Fruit fly (Drosophila melanogaster) whole organism, prepupa: ENCODE data around the gene TwdlF.

ENCODE experiments used
- Blimp-1 ChIP-seq: fragments of 200-800 bp; sonication (Bioruptor generic); optimal IDR thresholded peaks from 3 replicates; lab custom pipeline; 2017; ENCODE audit warnings: missing biosample characterization, missing genetic modification characterization, mild to moderate bottlenecking, moderate library complexity, missing genetic modification reagents
- CG10631 ChIP-seq: fragments of 200-800 bp; sonication (Bioruptor generic); optimal IDR thresholded peaks from 2 replicates; lab custom pipeline; 2016; ENCODE audit warnings: missing biosample characterization, missing genetic modification characterization
- CG10669 ChIP-seq: fragments of 200-800 bp; sonication (Bioruptor generic); optimal IDR thresholded peaks from 3 replicates; lab custom pipeline; 2018; ENCODE audit warnings: missing biosample characterization, mild to moderate bottlenecking, missing genetic modification characterization, moderate library complexity
- CG11762 ChIP-seq: fragments of 200-800 bp; sonication (Bioruptor generic); optimal IDR thresholded peaks from 3 replicates; lab custom pipeline; 2016; ENCODE audit warnings: missing biosample characterization, missing genetic modification characterization; ENCODE audit not compliant: insufficient read depth
- CG15336 ChIP-seq: fragments of 200-800 bp; sonication (Bioruptor generic); IDR thresholded peaks from 2 replicates; pipeline ENCODE4 v1.3.6; 2022; ENCODE audit warnings: missing biosample characterization, missing genetic modification characterization
- CG1621 ChIP-seq: fragments of 200-800 bp; sonication (Bioruptor generic); optimal IDR thresholded peaks from 3 replicates; lab custom pipeline; 2018; ENCODE audit warnings: missing biosample characterization, mild to moderate bottlenecking, missing genetic modification characterization
- CG3032 ChIP-seq: fragments of 200-800 bp; optimal IDR thresholded peaks from 2 replicates; lab custom pipeline; 2019; ENCODE audit warnings: missing biosample characterization, mild to moderate bottlenecking, missing genetic modification characterization, moderate library complexity
- CG32006 ChIP-seq: fragments of 200-800 bp; sonication (Bioruptor generic); optimal IDR thresholded peaks from 3 replicates; lab custom pipeline; 2017; ENCODE audit warnings: missing biosample characterization, mild to moderate bottlenecking, missing genetic modification characterization
- CG3919 ChIP-seq: fragments of 200-800 bp; sonication (Bioruptor generic); optimal IDR thresholded peaks from 3 replicates; lab custom pipeline; 2016; ENCODE audit warnings: missing biosample characterization, missing genetic modification characterization
- CG6792 ChIP-seq: fragments of 200-800 bp; sonication (Bioruptor generic); optimal IDR thresholded peaks from 3 replicates; lab custom pipeline; 2016; ENCODE audit warnings: missing biosample characterization, missing genetic modification characterization
- CG6808 ChIP-seq: fragments of 200-800 bp; sonication (Bioruptor generic); optimal IDR thresholded peaks from 3 replicates; lab custom pipeline; 2017; ENCODE audit warnings: missing biosample characterization, missing genetic modification characterization, mild to moderate bottlenecking, moderate library complexity, missing genetic modification reagents
- CG8319 ChIP-seq: fragments of 200-800 bp; sonication (Bioruptor generic); optimal IDR thresholded peaks from 3 replicates; lab custom pipeline; 2016; ENCODE audit warnings: missing biosample characterization, missing genetic modification characterization
- CG8632 ChIP-seq: fragments of 200-800 bp; sonication (Bioruptor generic); optimal IDR thresholded peaks from 3 replicates; lab custom pipeline; 2016; ENCODE audit warnings: missing biosample characterization, missing genetic modification characterization
- CG9139 ChIP-seq: fragments of 200-800 bp; sonication (Bioruptor generic); optimal IDR thresholded peaks from 3 replicates; lab custom pipeline; 2017; ENCODE audit warnings: missing biosample characterization, mild to moderate bottlenecking, missing genetic modification characterization
- Eip75B ChIP-seq: fragments of 200-800 bp; sonication (Bioruptor generic); optimal IDR thresholded peaks from 3 replicates; lab custom pipeline; 2016; ENCODE audit warnings: missing biosample characterization, missing genetic modification characterization
- Eip78C ChIP-seq: fragments of 200-800 bp; sonication (Bioruptor generic); peaks from one replicate; lab custom pipeline; 2016; ENCODE audit warnings: missing biosample characterization, missing genetic modification characterization
- Eip93F ChIP-seq: fragments of 200-800 bp; sonication (Bioruptor generic); optimal IDR thresholded peaks from 2 replicates; lab custom pipeline; 2016; ENCODE audit warnings: missing biosample characterization, mild to moderate bottlenecking, missing genetic modification characterization
- Ets21C ChIP-seq: fragments of 200-800 bp; sonication (Bioruptor generic); optimal IDR thresholded peaks from 3 replicates; lab custom pipeline; 2016; ENCODE audit warnings: missing biosample characterization, missing genetic modification characterization
- Ets96B ChIP-seq: fragments of 200-800 bp; optimal IDR thresholded peaks from 2 replicates; lab custom pipeline; 2019; ENCODE audit warnings: missing biosample characterization, mild to moderate bottlenecking, missing genetic modification characterization, moderate library complexity
- Gug ChIP-seq: fragments of 200-800 bp; sonication (Bioruptor generic); IDR thresholded peaks from 2 replicates; pipeline ENCODE4 v1.3.6; 2022; ENCODE audit warnings: missing biosample characterization, missing genetic modification characterization
- Hr38 ChIP-seq: sonication (Bioruptor generic); optimal IDR thresholded peaks from 2 replicates; lab custom pipeline; 2016; ENCODE audit warnings: missing biosample characterization, missing genetic modification characterization
- Hr39 ChIP-seq: fragments of 200-800 bp; sonication (Bioruptor generic); optimal IDR thresholded peaks from 2 replicates; lab custom pipeline; 2016; ENCODE audit warnings: missing biosample characterization, missing genetic modification characterization
- Hr4 ChIP-seq: fragments of 200-800 bp; sonication (Bioruptor generic); optimal IDR thresholded peaks from 3 replicates; lab custom pipeline; 2016; ENCODE audit warnings: missing biosample characterization, missing genetic modification characterization
- Lpt ChIP-seq: fragments of 200-800 bp; sonication (Bioruptor generic); optimal IDR thresholded peaks from 3 replicates; lab custom pipeline; 2016; ENCODE audit warnings: missing biosample characterization, missing genetic modification characterization
- Met ChIP-seq: fragments of 200-800 bp; sonication (Bioruptor generic); optimal IDR thresholded peaks from 3 replicates; lab custom pipeline; 2016; ENCODE audit warnings: missing biosample characterization, missing genetic modification characterization
- Sox102F ChIP-seq: fragments of 200-800 bp; sonication (Bioruptor generic); optimal IDR thresholded peaks from 2 replicates; lab custom pipeline; 2016; ENCODE audit warnings: missing biosample characterization, mild to moderate bottlenecking, missing genetic modification characterization
- Sox14 ChIP-seq: fragments of 200-800 bp; sonication (Bioruptor generic); optimal IDR thresholded peaks from 3 replicates; lab custom pipeline; 2016; ENCODE audit warnings: missing biosample characterization, missing genetic modification characterization
- achi ChIP-seq: fragments of 200-800 bp; sonication (Bioruptor generic); optimal IDR thresholded peaks from 3 replicates; lab custom pipeline; 2016; ENCODE audit warnings: missing biosample characterization, missing genetic modification characterization
- acj6 ChIP-seq: fragments of 200-800 bp; sonication (Bioruptor generic); optimal IDR thresholded peaks from 3 replicates; lab custom pipeline; 2016; ENCODE audit warnings: missing biosample characterization, missing genetic modification characterization
- cyc ChIP-seq: fragments of 200-800 bp; sonication (Bioruptor generic); optimal IDR thresholded peaks from 3 replicates; lab custom pipeline; 2016; ENCODE audit warnings: missing biosample characterization, missing genetic modification characterization
- dac ChIP-seq: fragments of 200-800 bp; sonication (Bioruptor generic); optimal IDR thresholded peaks from 2 replicates; lab custom pipeline; 2017; ENCODE audit warnings: missing biosample characterization, mild to moderate bottlenecking, missing genetic modification characterization
- dsx ChIP-seq: fragments of 200-800 bp; optimal IDR thresholded peaks from 3 replicates; lab custom pipeline; 2019; ENCODE audit warnings: missing biosample characterization, mild to moderate bottlenecking, missing genetic modification characterization, moderate library complexity; ENCODE audit not compliant: poor library complexity, severe bottlenecking
- esn ChIP-seq: fragments of 200-800 bp; sonication (Bioruptor generic); optimal IDR thresholded peaks from 2 replicates; lab custom pipeline; 2016; ENCODE audit warnings: missing biosample characterization, mild to moderate bottlenecking, missing genetic modification characterization, moderate library complexity
- fkh ChIP-seq: fragments of 200-800 bp; sonication (Bioruptor generic); optimal IDR thresholded peaks from 3 replicates; lab custom pipeline; 2017; ENCODE audit warnings: missing biosample characterization, mild to moderate bottlenecking, missing genetic modification characterization, moderate library complexity
- lz ChIP-seq: fragments of 200-800 bp; sonication (Bioruptor generic); optimal IDR thresholded peaks from 3 replicates; lab custom pipeline; 2016; ENCODE audit warnings: missing biosample characterization, missing genetic modification characterization
- net ChIP-seq: fragments of 200-800 bp; sonication (Bioruptor generic); optimal IDR thresholded peaks from 3 replicates; lab custom pipeline; 2016; ENCODE audit warnings: missing biosample characterization, missing genetic modification characterization
- pdm3 ChIP-seq: fragments of 200-800 bp; sonication (Bioruptor generic); optimal IDR thresholded peaks from 3 replicates; lab custom pipeline; 2016; ENCODE audit warnings: missing biosample characterization, missing genetic modification characterization
- spab ChIP-seq: fragments of 200-800 bp; sonication (Bioruptor generic); optimal IDR thresholded peaks from 2 replicates; lab custom pipeline; 2017; ENCODE audit warnings: missing biosample characterization, mild to moderate bottlenecking, missing genetic modification characterization, missing genetic modification reagents
- ss ChIP-seq, 2 experiments: fragments of 200-800 bp; sonication (Bioruptor generic); optimal IDR thresholded peaks; 2 replicates in 1 of 2; 3 replicates in 1 of 2; lab custom pipeline; 2017 to 2018; ENCODE audit warnings: mild to moderate bottlenecking in 2 of 2, missing biosample characterization in 2 of 2, missing genetic modification characterization in 2 of 2, moderate library complexity in 1 of 2
- svp ChIP-seq: fragments of 200-800 bp; sonication (Bioruptor generic); peaks from one replicate; lab custom pipeline; 2016; ENCODE audit warnings: missing biosample characterization, missing genetic modification characterization
- topi ChIP-seq: fragments of 200-800 bp; sonication (Bioruptor generic); optimal IDR thresholded peaks from 3 replicates; lab custom pipeline; 2016; ENCODE audit warnings: missing biosample characterization, missing genetic modification characterization
- vri ChIP-seq: fragments of 200-800 bp; sonication (Bioruptor generic); optimal IDR thresholded peaks from 3 replicates; lab custom pipeline; 2016; ENCODE audit warnings: missing biosample characterization, mild to moderate bottlenecking, missing genetic modification characterization

TwdlF gene

dm6 chr3R:4236534-4236933, 10.3 kb upstream of the TwdlF start (continued):
- no peak for TF ChIP-seq CG8632
- TF ChIP-seq CG3032 = no peak
- peak in 1 of 2 experiments; percentile 33 for TF ChIP-seq ss (GFP tag; optimal IDR thresholded peaks at IDR 0.05; lab: Kevin White, UChicago)
- TF ChIP-seq fkh (GFP tag; lab: Kevin White, UChicago) = no peak

dm6 chr3R:4241776-4242175, 5.0 kb upstream of the TwdlF start:
- TF ChIP-seq Eip78C (GFP tag; lab: Kevin White, UChicago) = peak; percentile 24
- no peak for TF ChIP-seq CG6792 (GFP tag; lab: Kevin White, UChicago)
- peak; percentile 95 for TF ChIP-seq svp (GFP tag; lab: Kevin White, UChicago)
- TF ChIP-seq, all 60 proteins: peak for 2

DNA sequence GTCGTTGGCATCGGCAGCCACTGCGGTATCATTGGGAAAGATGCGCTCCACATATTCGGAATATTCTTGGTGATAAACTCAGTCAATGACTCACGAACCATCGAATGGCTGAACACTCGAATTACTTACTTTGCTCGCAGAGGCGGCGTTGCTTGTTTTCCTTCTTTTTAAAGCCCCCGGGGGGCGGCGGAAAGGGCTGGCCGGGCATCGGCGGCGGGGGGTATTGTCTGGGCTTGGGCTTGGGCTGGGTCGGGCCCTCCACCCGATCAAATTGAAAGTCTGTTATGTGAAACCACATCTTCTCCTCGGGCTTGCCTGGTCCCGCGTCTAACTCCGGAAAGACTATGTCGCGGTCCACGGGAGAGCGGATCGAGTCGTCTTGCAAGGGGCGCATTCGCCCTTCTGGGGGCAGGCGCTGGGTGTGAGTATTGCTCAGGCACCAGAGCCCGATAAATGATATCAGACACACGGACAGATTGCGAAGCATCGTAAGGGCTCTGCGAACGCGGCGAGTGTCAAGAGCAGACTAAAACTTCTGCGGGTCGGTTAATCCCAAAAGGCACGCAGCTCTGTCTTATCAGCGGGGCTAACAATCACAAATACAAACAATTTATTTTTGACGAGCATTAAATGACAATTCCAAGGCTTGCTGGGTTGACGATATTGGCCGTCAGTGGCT, 4.5 kb upstream of the TwdlF start, which contains the start of gene CG14642:
CG14642 (minus strand) TSS at position 509 of the 679 bp plus-strand sequence.
- TF ChIP-seq svp (GFP tag; lab: Kevin White, UChicago) (peak; percentile 89), CG1621 (tag; lab: Kevin White, UChicago) (peak; percentile 7), lz (GFP tag; lab: Kevin White, UChicago) (no peak)

- TF ChIP-seq svp (GFP tag; lab: Kevin White, UChicago) = peak; percentile 66
- peak; percentile 58 for TF ChIP-seq topi (GFP tag; lab: Kevin White, UChicago)
- TF ChIP-seq lz (GFP tag; lab: Kevin White, UChicago) = peak; percentile 38
- peak; percentile 35 for TF ChIP-seq CG6792 (GFP tag; lab: Kevin White, UChicago)
- no peak for TF ChIP-seq Blimp-1 (GFP tag; lab: Kevin White, UChicago)
- peak; percentile 3 for TF ChIP-seq Eip75B (GFP tag; lab: Kevin White, UChicago)
- TF ChIP-seq CG32006 (GFP tag; lab: Kevin White, UChicago) = no peak
- peak; percentile 19 for TF ChIP-seq acj6 (GFP tag; lab: Kevin White, UChicago)
- TF ChIP-seq dac (GFP tag; lab: Kevin White, UChicago) = no peak
- peak; percentile 14 for TF ChIP-seq Ets21C (GFP tag; lab: Kevin White, UChicago)
- TF ChIP-seq CG6808 (GFP tag; lab: Kevin White, UChicago) = no peak
- TF ChIP-seq pdm3 (GFP tag; lab: Kevin White, UChicago) = peak; percentile 54
- no peak for TF ChIP-seq Hr38
- TF ChIP-seq achi (GFP tag; lab: Kevin White, UChicago) = peak; percentile 15
- TF ChIP-seq Ets96B = no peak
- TF ChIP-seq dsx = no peak
- TF ChIP-seq CG10669 (GFP tag; lab: Kevin White, UChicago) = peak; percentile 32
- peak; percentile 25 for TF ChIP-seq CG8319 (GFP tag; lab: Kevin White, UChicago)
- TF ChIP-seq CG11762 (GFP tag; lab: Kevin White, UChicago) = peak; percentile 4
- TF ChIP-seq Sox14 (GFP tag; lab: Kevin White, UChicago) = no peak
- no peak for TF ChIP-seq spab (GFP tag; lab: Kevin White, UChicago)
- peak; percentile 11 for TF ChIP-seq CG3919 (GFP tag; lab: Kevin White, UChicago)
- peak; percentile 28 for TF ChIP-seq Sox102F (GFP tag; lab: Kevin White, UChicago)
- TF ChIP-seq CG9139 (GFP tag; lab: Kevin White, UChicago) = no peak
- TF ChIP-seq CG15336 = no peak
- peak; percentile 65 for TF ChIP-seq esn (GFP tag; lab: Kevin White, UChicago)
- TF ChIP-seq Hr4 (GFP tag; lab: Kevin White, UChicago) = no peak
- TF ChIP-seq net = peak; percentile 10
- TF ChIP-seq cyc (GFP tag; lab: Kevin White, UChicago) = peak; percentile 37
- TF ChIP-seq vri = peak; percentile 40
- peak; percentile 18 for TF ChIP-seq CG10631
- TF ChIP-seq Eip93F (GFP tag; lab: Kevin White, UChicago) = no peak
- TF ChIP-seq Lpt (GFP tag; lab: Kevin White, UChicago) = no peak
- no peak for TF ChIP-seq Gug (GFP tag; lab: Robert Waterston, UW)
- TF ChIP-seq CG3032 = no peak
- peak; percentile 62 for TF ChIP-seq Met
- peak; percentile 46 for TF ChIP-seq Hr39 (GFP tag; lab: Kevin White, UChicago)
These were observed 3.5 kb upstream of the TwdlF start, which contains the start of gene CG34305 for dm6 chr3R:4243096-4243940. CG34305 (minus strand) TSS chr3R:4243146.
